Worm (Caenorhabditis elegans): ENCODE data around the gene lipl-4.

lipl-4 gene

ce11 chrV:6546450-6547171, 3.4 kb upstream of the lipl-4 start, which contains the start of gene dre-1:
dre-1 (minus strand) TSS chrV:6546500.
- TF ChIP-seq nhr-90 (tag; optimal IDR thresholded peaks at IDR 0.05) (no peak), lin-26 (GFP tag; IDR thresholded peaks at IDR 0.05) (no peak), nfyb-1 (GFP tag; IDR thresholded peaks at IDR 0.05) (no peak), rec-8 (tag; optimal IDR thresholded peaks at IDR 0.05) (no peak), B0019.2 (GFP tag; conservative IDR thresholded peaks at IDR 0.05) (no peak), nhr-80 (tag; optimal IDR thresholded peaks at IDR 0.05) (peak; percentile 48), C17E4.6 (GFP tag; IDR thresholded peaks at IDR 0.05) (no peak), madf-3 (GFP tag; IDR thresholded peaks at IDR 0.05) (no peak), hlh-12 (tag; optimal IDR thresholded peaks at IDR 0.05) (no peak)

- no peak for TF ChIP-seq pbrm-1 (GFP tag; IDR thresholded peaks at IDR 0.05)
- TF ChIP-seq B0019.2 (GFP tag; conservative IDR thresholded peaks at IDR 0.05) = no peak
- TF ChIP-seq him-1 (tag; optimal IDR thresholded peaks at IDR 0.05) = no peak
- TF ChIP-seq lsy-27 (tag; optimal IDR thresholded peaks at IDR 0.05; ENCODE audit: borderline replicate concordance, insufficient read depth) = no peak
- no peak for TF ChIP-seq ztf-28 (GFP tag; IDR thresholded peaks at IDR 0.05)
- no peak for TF ChIP-seq Y53F4B.3 (GFP tag; IDR thresholded peaks at IDR 0.05)
- no peak for TF ChIP-seq mes-4 (tag; optimal IDR thresholded peaks at IDR 0.05)
These were observed 1.7 kb upstream of the lipl-4 start for ce11 chrV:6548309-6548708.

DNA sequence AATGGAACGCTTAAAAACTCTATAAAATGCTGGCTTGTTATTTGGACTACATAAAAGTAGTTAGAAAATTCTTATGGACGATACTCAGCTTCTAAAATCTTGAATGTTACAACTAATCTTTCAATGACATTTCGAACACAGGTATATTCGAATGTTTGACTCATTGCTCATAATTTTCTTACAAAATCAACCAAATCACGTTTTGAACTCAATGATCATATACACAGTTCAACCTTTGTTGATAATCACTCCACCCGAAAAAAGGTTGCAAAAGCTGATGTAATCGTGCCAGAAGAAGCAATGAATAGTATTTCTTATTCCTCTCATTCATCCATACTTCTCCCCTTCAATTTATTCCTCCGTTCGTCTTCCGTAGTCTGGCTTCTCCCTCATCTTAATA, 823 bp upstream of the lipl-4 start, which contains the start of gene K04A8.20:
K04A8.20 (plus strand) TSS at position 301 of the 400 bp plus-strand sequence.
- no peak for TF ChIP-seq snpc-4 (GFP tag; optimal IDR thresholded peaks at IDR 0.05)
- TF ChIP-seq snpc-4 (tag; optimal IDR thresholded peaks at IDR 0.05) = no peak
- TF ChIP-seq dpff-1 (tag; optimal IDR thresholded peaks at IDR 0.05) = no peak
- TF ChIP-seq F52B5.7 (tag; optimal IDR thresholded peaks at IDR 0.05) = no peak
- TF ChIP-seq lin-35 (GFP tag; optimal IDR thresholded peaks at IDR 0.05) = no peak
- TF ChIP-seq mcd-1 (GFP tag; IDR thresholded peaks at IDR 0.05) = no peak
- no peak for TF ChIP-seq efl-1 (GFP tag; optimal IDR thresholded peaks at IDR 0.05)

- no peak for TF ChIP-seq mcd-1 (GFP tag; IDR thresholded peaks at IDR 0.05)
- no peak for TF ChIP-seq egl-44 (GFP tag; IDR thresholded peaks at IDR 0.05)
- peak; percentile 35 for TF ChIP-seq T07F8.4 (tag; optimal IDR thresholded peaks at IDR 0.05)
- TF ChIP-seq lin-40 (tag; optimal IDR thresholded peaks at IDR 0.05) = no peak
- TF ChIP-seq B0336.3 (GFP tag; IDR thresholded peaks at IDR 0.05) = no peak
- TF ChIP-seq nfya-2 (GFP tag; IDR thresholded peaks at IDR 0.05) = no peak
- no peak for TF ChIP-seq ceh-100 (GFP tag; IDR thresholded peaks at IDR 0.05)
- peak; percentile 72; the same call in 1 of the 2 replicates for TF ChIP-seq dox-1 (GFP tag; IDR thresholded peaks at IDR 0.05)
- TF ChIP-seq lin-26 (GFP tag; IDR thresholded peaks at IDR 0.05) = peak; percentile 86
- TF ChIP-seq ekl-4 (GFP tag; IDR thresholded peaks at IDR 0.05) = no peak
- no peak for TF ChIP-seq F37B4.10 (GFP tag; IDR thresholded peaks at IDR 0.05)
- TF ChIP-seq hrde-1 (tag; optimal IDR thresholded peaks at IDR 0.05; ENCODE audit: borderline replicate concordance) = peak; percentile 4
- no peak for TF ChIP-seq ztf-28 (GFP tag; IDR thresholded peaks at IDR 0.05)
- no peak for TF ChIP-seq F10E7.11 (tag; optimal IDR thresholded peaks at IDR 0.05)
- no peak; the same call in 1 of the 2 replicates for TF ChIP-seq Y67H2A.10 (GFP tag; conservative IDR thresholded peaks at IDR 0.05)
- 0 out of 2 replicates have a peak, but pooled peaks have one; percentile 8 for TF ChIP-seq F33H1.4 (GFP tag; IDR thresholded peaks at IDR 0.05)
- peak; percentile 78 for TF ChIP-seq die-1 (tag; optimal IDR thresholded peaks at IDR 0.05)
- no peak for TF ChIP-seq efl-1 (GFP tag; optimal IDR thresholded peaks at IDR 0.05)
- no peak; the same call in 1 of the 2 replicates for TF ChIP-seq madf-8 (GFP tag; conservative IDR thresholded peaks at IDR 0.05)
- TF ChIP-seq unc-62 (GFP tag; optimal IDR thresholded peaks at IDR 0.05) = no peak
- TF ChIP-seq egrh-3 (GFP tag; IDR thresholded peaks at IDR 0.05) = no peak
- no peak for TF ChIP-seq athp-1 (tag; optimal IDR thresholded peaks at IDR 0.05)
- TF ChIP-seq ztf-25 (GFP tag; IDR thresholded peaks at IDR 0.05) = peak; percentile 84; the same call in 1 of the 2 replicates
- no peak for TF ChIP-seq ceh-79 (tag; optimal IDR thresholded peaks at IDR 0.05)
These were observed 1.9 kb downstream of the lipl-4 start, which contains the start of gene twk-10 for ce11 chrV:6551707-6552390. twk-10 (plus strand) TSS chrV:6552340.

Data from whole organism, young adult.